Worm (Caenorhabditis elegans): Measurements from ENCODE around the gene pmp-2.

ce11 chrII:6936528-6936927, 48.9 kb upstream of the pmp-2 start:
- TF ChIP-seq fkh-10 (GFP tag; optimal IDR thresholded peaks at IDR 0.05): no peak
- TF ChIP-seq ces-1 (GFP tag; optimal IDR thresholded peaks at IDR 0.05): no peak
- TF ChIP-seq mdl-1 (tag; optimal IDR thresholded peaks at IDR 0.05): no peak
- no peak for TF ChIP-seq swsn-7 (tag; optimal IDR thresholded peaks at IDR 0.05)
- TF ChIP-seq ztf-11 (tag; optimal IDR thresholded peaks at IDR 0.05): no peak
- TF ChIP-seq unc-62 (GFP tag; optimal IDR thresholded peaks at IDR 0.05): no peak
- no peak for TF ChIP-seq C34B4.2 (tag; optimal IDR thresholded peaks at IDR 0.05)
- TF ChIP-seq lin-13 (GFP tag; optimal IDR thresholded peaks at IDR 0.05): no peak
